Fruit fly (Drosophila melanogaster) whole organism, embryonic: Measurements from ENCODE around the gene rho-4.

Source experiments
- Antp ChIP-seq: fragments of 200-800 bp; sonication (Bioruptor generic); optimal IDR thresholded peaks from 3 replicates; lab custom pipeline; 2016; ENCODE audit warnings: missing biosample characterization, missing genetic modification characterization
- Bgb ChIP-seq: fragments of 200-800 bp; sonication (Bioruptor generic); IDR thresholded peaks from 2 replicates; pipeline ENCODE4 v1.3.6; 2022; ENCODE audit warnings: missing biosample characterization, missing genetic modification characterization; ENCODE audit not compliant: partially characterized antibody
- CG10321 ChIP-seq: fragments of 200-800 bp; sonication (Bioruptor generic); IDR thresholded peaks from 2 replicates; pipeline ENCODE4 v1.3.6; 2022; ENCODE audit warnings: missing biosample characterization, missing genetic modification characterization
- CG11695 ChIP-seq: fragments of 200-800 bp; sonication (Bioruptor generic); IDR thresholded peaks from 3 replicates; pipeline ENCODE4 v1.3.6; 2022; ENCODE audit warnings: missing biosample characterization, missing genetic modification characterization
- CG12155 ChIP-seq: fragments of 200-800 bp; sonication (Bioruptor generic); optimal IDR thresholded peaks from 3 replicates; lab custom pipeline; 2016; ENCODE audit warnings: missing biosample characterization, missing genetic modification characterization
- CG12769 ChIP-seq: fragments of 200-800 bp; sonication (Bioruptor generic); optimal IDR thresholded peaks from 2 replicates; lab custom pipeline; 2019; ENCODE audit warnings: missing biosample characterization, mild to moderate bottlenecking, missing genetic modification characterization, moderate library complexity
- CG14860 ChIP-seq: fragments of 200-800 bp; sonication (Bioruptor generic); IDR thresholded peaks from 3 replicates; pipeline ENCODE4 v1.3.6; 2022; ENCODE audit warnings: missing biosample characterization, missing genetic modification characterization; ENCODE audit not compliant: partially characterized antibody
- CG16815 ChIP-seq: fragments of 200-800 bp; sonication (Bioruptor generic); optimal IDR thresholded peaks from 3 replicates; lab custom pipeline; 2017; ENCODE audit warnings: missing biosample characterization, mild to moderate bottlenecking, missing genetic modification characterization
- CG18011 ChIP-seq: fragments of 200-800 bp; sonication (Bioruptor generic); optimal IDR thresholded peaks from 2 replicates; lab custom pipeline; 2017; ENCODE audit warnings: missing biosample characterization, missing genetic modification characterization, mild to moderate bottlenecking, moderate library complexity, missing genotype
- CG18262 ChIP-seq: fragments of 200-800 bp; optimal IDR thresholded peaks from 3 replicates; lab custom pipeline; 2019; ENCODE audit warnings: missing biosample characterization, mild to moderate bottlenecking, missing genetic modification characterization, moderate library complexity
- CG1832 ChIP-seq: fragments of 200-800 bp; sonication (Bioruptor generic); optimal IDR thresholded peaks from 2 replicates; lab custom pipeline; 2017; ENCODE audit warnings: missing biosample characterization, mild to moderate bottlenecking, missing genetic modification characterization, inconsistent platforms
- CG2875 ChIP-seq: fragments of 200-800 bp; sonication (Bioruptor generic); optimal IDR thresholded peaks from 2 replicates; lab custom pipeline; 2017; ENCODE audit warnings: missing biosample characterization, mild to moderate bottlenecking, missing genetic modification characterization, missing genetic modification reagents
- CG34422 ChIP-seq: fragments of 200-800 bp; sonication (Bioruptor generic); IDR thresholded peaks from 3 replicates; pipeline ENCODE4 v1.3.6; 2022; ENCODE audit warnings: missing biosample characterization, missing genetic modification characterization
- CG4328 ChIP-seq: fragments of 200-800 bp; sonication (Bioruptor generic); optimal IDR thresholded peaks from 3 replicates; lab custom pipeline; 2017; ENCODE audit warnings: missing biosample characterization, missing genetic modification reagents, missing genetic modification characterization
- CG6689 ChIP-seq: fragments of 200-800 bp; sonication (Bioruptor generic); IDR thresholded peaks from 2 replicates; pipeline ENCODE4 v1.3.6; 2022; ENCODE audit warnings: missing biosample characterization, missing genetic modification characterization
- CG9876 ChIP-seq: fragments of 200-800 bp; sonication (Bioruptor generic); optimal IDR thresholded peaks from 2 replicates; lab custom pipeline; 2016; ENCODE audit warnings: missing biosample characterization, missing genetic modification characterization
- CG9932 ChIP-seq: fragments of 200-800 bp; sonication (Bioruptor generic); IDR thresholded peaks from 2 replicates; pipeline ENCODE4 v1.3.6; 2022; ENCODE audit warnings: missing biosample characterization, missing genetic modification characterization
- HHEX ChIP-seq: fragments of 200-800 bp; sonication (Bioruptor generic); optimal IDR thresholded peaks from 3 replicates; lab custom pipeline; 2017; ENCODE audit warnings: missing biosample characterization, mild to moderate bottlenecking, missing genetic modification characterization, missing genetic modification reagents
- HLH54F ChIP-seq: fragments of 200-800 bp; sonication (Bioruptor generic); optimal IDR thresholded peaks from 3 replicates; lab custom pipeline; 2016; ENCODE audit warnings: missing biosample characterization, missing genetic modification characterization
- HmgD ChIP-seq: fragments of 200-800 bp; sonication (Bioruptor generic); optimal IDR thresholded peaks from 3 replicates; lab custom pipeline; 2016; ENCODE audit warnings: missing biosample characterization, missing genetic modification characterization
- Mad ChIP-seq: fragments of 200-800 bp; sonication (Bioruptor generic); optimal IDR thresholded peaks from 2 replicates; lab custom pipeline; 2016; ENCODE audit warnings: missing biosample characterization, missing genetic modification characterization
- Med ChIP-seq: fragments of 200-800 bp; sonication (Bioruptor generic); peaks from one replicate; lab custom pipeline; 2016; ENCODE audit warnings: missing biosample characterization, missing genetic modification characterization, mild to moderate bottlenecking, inconsistent platforms, moderate library complexity
- Mrtf ChIP-seq: fragments of 200-800 bp; sonication (Bioruptor generic); IDR thresholded peaks from 3 replicates; pipeline ENCODE4 v1.3.6; 2022; ENCODE audit warnings: missing biosample characterization, missing genetic modification characterization
- NC2α ChIP-seq: fragments of 200-800 bp; sonication (Bioruptor generic); optimal IDR thresholded peaks from 2 replicates; lab custom pipeline; 2016; ENCODE audit warnings: missing biosample characterization, missing genetic modification characterization
- NfI ChIP-seq: fragments of 200-800 bp; sonication (Bioruptor generic); optimal IDR thresholded peaks from 3 replicates; lab custom pipeline; 2018; ENCODE audit warnings: missing biosample characterization, mild to moderate bottlenecking, missing genetic modification characterization, moderate library complexity
- Ravus ChIP-seq: fragments of 200-800 bp; sonication (Bioruptor generic); IDR thresholded peaks from 2 replicates; pipeline ENCODE4 v1.3.6; 2022; ENCODE audit warnings: missing biosample characterization, missing genetic modification characterization
- Vsx1 ChIP-seq: fragments of 200-800 bp; sonication (Bioruptor generic); optimal IDR thresholded peaks from 2 replicates; lab custom pipeline; 2017; ENCODE audit warnings: missing biosample characterization, mild to moderate bottlenecking, missing genetic modification characterization, missing genetic modification reagents
- bbx ChIP-seq: fragments of 200-800 bp; sonication (Bioruptor generic); IDR thresholded peaks from 2 replicates; pipeline ENCODE4 v1.3.6; 2022; ENCODE audit warnings: missing biosample characterization, missing genetic modification characterization; ENCODE audit not compliant: partially characterized antibody
- bcd ChIP-seq: fragments of 200-800 bp; sonication (Bioruptor generic); optimal IDR thresholded peaks from 2 replicates; lab custom pipeline; 2017; ENCODE audit warnings: missing biosample characterization, mild to moderate bottlenecking, missing genetic modification characterization
- chinmo ChIP-seq: fragments of 200-800 bp; sonication (Bioruptor generic); IDR thresholded peaks from 4 replicates; pipeline ENCODE4 v1.3.6; 2022; ENCODE audit warnings: missing biosample characterization, missing genetic modification characterization; ENCODE audit not compliant: partially characterized antibody
- chn ChIP-seq: fragments of 200-800 bp; sonication (Bioruptor generic); optimal IDR thresholded peaks from 2 replicates; lab custom pipeline; 2016; ENCODE audit warnings: missing biosample characterization, missing genetic modification characterization
- dpn ChIP-seq, 2 experiments: fragments of 200-800 bp; sonication (Bioruptor generic); optimal IDR thresholded peaks; 3 replicates each; lab custom pipeline; 2016; ENCODE audit warnings: missing biosample characterization in 2 of 2, missing genetic modification characterization in 2 of 2
- emc ChIP-seq: fragments of 200-800 bp; sonication (Bioruptor generic); optimal IDR thresholded peaks from 2 replicates; lab custom pipeline; 2016; ENCODE audit warnings: missing biosample characterization, missing genetic modification characterization
- ewg ChIP-seq: fragments of 200-800 bp; sonication (Bioruptor generic); optimal IDR thresholded peaks from 3 replicates; lab custom pipeline; 2017; ENCODE audit warnings: mild to moderate bottlenecking, missing biosample characterization, missing genetic modification reagents, missing genetic modification characterization
- fd3F ChIP-seq: fragments of 200-800 bp; sonication (Bioruptor generic); optimal IDR thresholded peaks from 2 replicates; lab custom pipeline; 2018; ENCODE audit warnings: missing biosample characterization, mild to moderate bottlenecking, missing genetic modification characterization, moderate library complexity
- gcm ChIP-seq: fragments of 200-800 bp; sonication (Bioruptor generic); optimal IDR thresholded peaks from 2 replicates; lab custom pipeline; 2019; ENCODE audit warnings: missing biosample characterization, mild to moderate bottlenecking, missing genetic modification characterization, moderate library complexity
- her ChIP-seq: fragments of 200-800 bp; sonication (Bioruptor generic); optimal IDR thresholded peaks from 2 replicates; lab custom pipeline; 2016; ENCODE audit warnings: missing biosample characterization, missing genetic modification characterization
- kay ChIP-seq: fragments of 200-800 bp; sonication (Bioruptor generic); optimal IDR thresholded peaks from 2 replicates; lab custom pipeline; 2016; ENCODE audit warnings: missing biosample characterization, missing genetic modification characterization
- lilli ChIP-seq: fragments of 200-800 bp; sonication (Bioruptor generic); optimal IDR thresholded peaks from 3 replicates; lab custom pipeline; 2016; ENCODE audit warnings: missing biosample characterization, missing genetic modification characterization
- lmd ChIP-seq: fragments of 200-800 bp; sonication (Bioruptor generic); IDR thresholded peaks from 2 replicates; pipeline ENCODE4 v1.3.6; 2022; ENCODE audit warnings: missing biosample characterization, missing genetic modification characterization
- lola ChIP-seq, 3 experiments: fragments of >200 bp in 2 of 3; fragments of 200-800 bp in 1 of 3; sonication (Bioruptor generic) in 1 of 3; optimal IDR thresholded peaks; 2 replicates each; lab custom pipeline; 2017 to 2019; ENCODE audit warnings: missing biosample characterization in 3 of 3, missing genetic modification characterization in 3 of 3, mild to moderate bottlenecking in 1 of 3, moderate library complexity in 1 of 3
- mirr ChIP-seq: fragments of 200-800 bp; sonication (Bioruptor generic); optimal IDR thresholded peaks from 3 replicates; lab custom pipeline; 2018; ENCODE audit warnings: missing biosample characterization, mild to moderate bottlenecking, missing genetic modification characterization
- org-1 ChIP-seq: fragments of 200-800 bp; sonication (Bioruptor generic); optimal IDR thresholded peaks from 2 replicates; lab custom pipeline; 2017; ENCODE audit warnings: missing biosample characterization, missing genetic modification characterization
- prd ChIP-seq, 3 experiments: fragments of >200 bp in 2 of 3; fragments of 200-800 bp in 1 of 3; sonication (Bioruptor generic) in 1 of 3; optimal IDR thresholded peaks in 2 of 3; IDR thresholded peaks in 1 of 3; 2 replicates in 2 of 3; 3 replicates in 1 of 3; pipeline versions ENCODE4 v1.3.6 to Lab custom; 2017 to 2022; ENCODE audit warnings: missing biosample characterization in 1 of 3, missing genetic modification characterization in 1 of 3
- ro ChIP-seq: fragments of 200-800 bp; sonication (Bioruptor generic); IDR thresholded peaks from 2 replicates; pipeline ENCODE4 v1.3.6; 2022; ENCODE audit warnings: missing biosample characterization, missing genetic modification characterization
- sens ChIP-seq: fragments of 200-800 bp; sonication (Bioruptor generic); peaks from one replicate; lab custom pipeline; 2016; ENCODE audit warnings: missing biosample characterization, missing genetic modification characterization
- zfh2 ChIP-seq: fragments of 200-800 bp; sonication (Bioruptor generic); optimal IDR thresholded peaks from 2 replicates; lab custom pipeline; 2016; ENCODE audit warnings: missing biosample characterization, missing genetic modification characterization

The rho-4 gene

dm6 chrX:11584075-11584474 lies 15.6 kb upstream of the rho-4 start, which contains the start of gene pkm:
Gene pkm, minus strand, starts transcription at chrX:11584175.
- TF ChIP-seq CG14860: no peak
- TF ChIP-seq Med (GFP tag; lab: Kevin White, UChicago): peak; percentile 32
- TF ChIP-seq HmgD (GFP tag; lab: Kevin White, UChicago): no peak

- TF ChIP-seq CG9876 (GFP tag; lab: Kevin White, UChicago) (no peak), sens (GFP tag; lab: Kevin White, UChicago) (peak; percentile 72), NC2α (no peak), CG11695 (0 out of 3 replicates have a peak, but pooled peaks have one; percentile 22), emc (GFP tag; lab: Kevin White, UChicago) (no peak), CG18011 (GFP tag; lab: Kevin White, UChicago) (no peak), dpn (GFP tag; optimal IDR thresholded peaks at IDR 0.05; lab: Kevin White, UChicago) (no peak), CG2875 (GFP tag; lab: Kevin White, UChicago) (no peak), CG6689 (GFP tag; lab: Robert Waterston, UW) (0 out of 2 replicates have a peak, but pooled peaks have one; percentile 17), gcm (GFP tag; lab: Kevin White, UChicago) (peak; percentile 6), CG1832 (GFP tag; lab: Kevin White, UChicago) (peak; percentile 65), chinmo (0 out of 4 replicates have a peak, but pooled peaks have one; percentile 36), bbx (GFP tag; lab: Robert Waterston, UW) (0 out of 2 replicates have a peak, but pooled peaks have one; percentile 38), her (GFP tag; lab: Kevin White, UChicago) (no peak), NfI (GFP tag; lab: Kevin White, UChicago) (no peak), CG12769 (tag; lab: Kevin White, UChicago) (peak; percentile 44), Mad (GFP tag; lab: Kevin White, UChicago) (no peak), CG12155 (peak; percentile 1), lmd (GFP tag; lab: Robert Waterston, UW) (0 out of 2 replicates have a peak, but pooled peaks have one; percentile 12), HLH54F (GFP tag; lab: Kevin White, UChicago) (peak; percentile 29), ro (GFP tag; lab: Robert Waterston, UW) (no peak), fd3F (GFP tag; lab: Kevin White, UChicago) (no peak), Ravus (GFP tag; lab: Robert Waterston, UW) (no peak), Antp (GFP tag; lab: Kevin White, UChicago) (no peak), lola (GFP tag; optimal IDR thresholded peaks at IDR 0.05; lab: Kevin White, UChicago) (peak in 1 of 3 experiments; percentile 7), CG16815 (GFP tag; lab: Kevin White, UChicago) (no peak), prd (optimal IDR thresholded peaks at IDR 0.05; lab: Kevin White, UChicago) (no peak), prd (GFP tag; IDR thresholded peaks at IDR 0.05; lab: Robert Waterston, UW) (0 out of 3 replicates have a peak, but pooled peaks have one; percentile 7), ewg (GFP tag; lab: Kevin White, UChicago) (no peak), zfh2 (GFP tag; lab: Kevin White, UChicago) (peak; percentile 15), CG34422 (GFP tag; lab: Robert Waterston, UW) (peak; percentile 31; the same call in 1 of the 3 replicates), Bgb (peak; percentile 32; the same call in 1 of the 2 replicates), CG18262 (tag; lab: Kevin White, UChicago) (peak; percentile 13), kay (GFP tag; lab: Kevin White, UChicago) (peak; percentile 77), bcd (GFP tag; lab: Kevin White, UChicago) (no peak), chn (no peak), Vsx1 (GFP tag; lab: Kevin White, UChicago) (no peak), HHEX (GFP tag; lab: Kevin White, UChicago) (peak; percentile 13), CG4328 (no peak), Mrtf (no peak), CG9932 (peak; percentile 28; the same call in 1 of the 2 replicates), CG10321 (GFP tag; lab: Robert Waterston, UW) (peak; percentile 90), lilli (GFP tag; lab: Kevin White, UChicago) (peak; percentile 7), org-1 (GFP tag; lab: Kevin White, UChicago) (no peak), mirr (GFP tag; lab: Kevin White, UChicago) (no peak)
These were observed 1.2 kb downstream of the rho-4 start for dm6 chrX:11600795-11601358.
